Fruit fly (Drosophila melanogaster) S2 (cell line): ENCODE measurements around the gene Fdh.

ENCODE experiments used
- CG8478 ChIP-seq: fragments of >200 bp; optimal IDR thresholded peaks from 2 replicates; lab custom pipeline; 2018
- CTCF ChIP-seq, 2 experiments: fragments of >200 bp; optimal IDR thresholded peaks; 2 replicates each; lab custom pipeline; 2018

- TF ChIP-seq CTCF (optimal IDR thresholded peaks at IDR 0.05; lab: Kevin White, UChicago) = no peak
- no peak for TF ChIP-seq CG8478
These were observed 19.9 kb downstream of the Fdh start, which contains the start of gene CG4565 for dm6 chr3R:10852232-10852774.
